Fruit fly (Drosophila melanogaster) whole organism, adult: ENCODE data around the gene CG13358.

Experiments used
- CG11617 ChIP-seq: fragments of 200-800 bp; sonication (Bioruptor generic); optimal IDR thresholded peaks from 2 replicates; lab custom pipeline; 2017; ENCODE audit warnings: mild to moderate bottlenecking, missing biosample characterization, missing genetic modification reagents, missing genetic modification characterization
- CG5204 ChIP-seq: fragments of 200-800 bp; sonication (Bioruptor generic); optimal IDR thresholded peaks from 2 replicates; lab custom pipeline; 2016; ENCODE audit warnings: missing biosample characterization, missing genetic modification characterization
- Crg-1 ChIP-seq: fragments of 200-800 bp; sonication (Bioruptor generic); optimal IDR thresholded peaks from 2 replicates; lab custom pipeline; 2016; ENCODE audit warnings: missing biosample characterization, missing genetic modification characterization
- Mnt ChIP-seq: fragments of 200-800 bp; sonication (Bioruptor generic); optimal IDR thresholded peaks from 2 replicates; lab custom pipeline; 2016; ENCODE audit warnings: missing biosample characterization, mild to moderate bottlenecking, missing genetic modification characterization

dm6 chrX:844523-844922 is 39.8 kb upstream of the CG13358 start, which contains the start of gene CG14635:
- TF ChIP-seq Mnt (GFP tag; lab: Kevin White, UChicago) = no peak
- no peak for TF ChIP-seq Crg-1
- no peak for TF ChIP-seq CG11617
- TF ChIP-seq CG5204 (GFP tag; lab: Kevin White, UChicago) = no peak
